Worm (Caenorhabditis elegans) whole organism, L4 larva: ENCODE measurements around the gene spin-4.

Source experiments
- D1046.2 ChIP-seq: fragments of 200-800 bp; sonication (Bioruptor generic); IDR thresholded peaks from 2 replicates; pipeline ENCODE4 v1.3.6; 2022; ENCODE audit warnings: missing genetic modification characterization, missing compliant biosample characterization
- Y5F2A.4 ChIP-seq: fragments of 200-800 bp; sonication (Bioruptor generic); optimal IDR thresholded peaks from 2 replicates; lab custom pipeline; 2018; ENCODE audit warnings: mild to moderate bottlenecking, missing genetic modification characterization, missing compliant biosample characterization
- Y75B8A.6 ChIP-seq: fragments of 200-800 bp; sonication (Bioruptor generic); IDR thresholded peaks from 2 replicates; pipeline ENCODE4 v1.3.6; 2022; ENCODE audit warnings: missing genetic modification reagents, missing genetic modification characterization, missing compliant biosample characterization
- ZK546.5 ChIP-seq, 2 experiments: sonication (generic microtip); optimal IDR thresholded peaks; 2 replicates each; lab custom pipeline; 2017; ENCODE audit warnings: missing biosample characterization in 2 of 2, missing genetic modification characterization in 2 of 2
- aha-1 ChIP-seq: fragments of 150-350 bp; peaks from one replicate; lab custom pipeline; 2014; ENCODE audit warnings: missing biosample characterization, missing genetic modification characterization
- ama-1 ChIP-seq: fragments of 150-350 bp; optimal IDR thresholded peaks from 2 replicates; lab custom pipeline; 2014; ENCODE audit warnings: inconsistent platforms, mixed read lengths
- arid-1 ChIP-seq: fragments of 200-800 bp; sonication (Bioruptor generic); conservative IDR thresholded peaks from 2 replicates; pipeline ENCODE4 v1.3.6; 2022; ENCODE audit warnings: missing genetic modification reagents, missing genetic modification characterization, missing compliant biosample characterization
- ceh-32 ChIP-seq: sonication (generic microtip); optimal IDR thresholded peaks from 2 replicates; lab custom pipeline; 2016; ENCODE audit warnings: mild to moderate bottlenecking, missing genetic modification characterization, missing compliant biosample characterization; ENCODE audit not compliant: poor library complexity
- ceh-44 ChIP-seq: fragments of 200-800 bp; sonication (Bioruptor generic); IDR thresholded peaks from 2 replicates; pipeline ENCODE4 v1.3.6; 2022; ENCODE audit warnings: missing genetic modification reagents, missing genetic modification characterization, missing compliant biosample characterization
- ces-1 ChIP-seq: fragments of 150-350 bp; sonication (generic microtip); optimal IDR thresholded peaks from 4 replicates; lab custom pipeline; 2014; ENCODE audit warnings: missing biosample characterization, missing genetic modification reagents, missing genetic modification characterization
- ctbp-1 ChIP-seq: fragments of 200-800 bp; sonication (Bioruptor generic); IDR thresholded peaks from 2 replicates; pipeline ENCODE4 v1.3.6; 2022; ENCODE audit warnings: missing genetic modification reagents, missing genetic modification characterization, missing compliant biosample characterization
- dmd-6 ChIP-seq: fragments of 200-800 bp; sonication (Bioruptor generic); IDR thresholded peaks from 2 replicates; pipeline ENCODE4 v1.3.6; 2022; ENCODE audit warnings: missing genetic modification reagents, missing genetic modification characterization, missing compliant biosample characterization
- dmd-9 ChIP-seq: fragments of 200-800 bp; sonication (Bioruptor generic); IDR thresholded peaks from 2 replicates; pipeline ENCODE4 v1.3.6; 2022; ENCODE audit warnings: missing genetic modification reagents, missing genetic modification characterization, missing compliant biosample characterization
- egl-27 ChIP-seq: sonication (generic microtip); optimal IDR thresholded peaks from 3 replicates; lab custom pipeline; 2017; ENCODE audit warnings: missing biosample characterization, missing genetic modification reagents, missing genetic modification characterization
- egl-43 ChIP-seq: fragments of 200-800 bp; sonication (Bioruptor generic); IDR thresholded peaks from 2 replicates; pipeline ENCODE4 v1.3.6; 2022; ENCODE audit warnings: missing genetic modification reagents, missing genetic modification characterization, missing compliant biosample characterization
- fkh-10 ChIP-seq: fragments of 150-350 bp; optimal IDR thresholded peaks from 2 replicates; lab custom pipeline; 2014; ENCODE audit warnings: missing biosample characterization, missing genetic modification reagents, missing genetic modification characterization
- fos-1 ChIP-seq: fragments of 150-350 bp; optimal IDR thresholded peaks from 2 replicates; lab custom pipeline; 2014; ENCODE audit warnings: missing biosample characterization, missing genetic modification characterization
- hif-1 ChIP-seq, 2 experiments: sonication (generic microtip); optimal IDR thresholded peaks; 2 replicates each; lab custom pipeline; 2016 to 2017; ENCODE audit warnings: missing compliant biosample characterization in 2 of 2, missing genetic modification characterization in 2 of 2, missing genetic modification reagents in 2 of 2, missing genotype in 2 of 2, mild to moderate bottlenecking in 1 of 2
- hmg-1.1 ChIP-seq: fragments of 200-800 bp; sonication (Bioruptor generic); IDR thresholded peaks from 2 replicates; pipeline ENCODE4 v1.3.6; 2022; ENCODE audit warnings: missing genetic modification reagents, missing genetic modification characterization, missing compliant biosample characterization
- lim-7 ChIP-seq: fragments of 200-800 bp; sonication (Bioruptor generic); IDR thresholded peaks from 2 replicates; pipeline ENCODE4 v1.3.6; 2022; ENCODE audit warnings: missing genetic modification characterization, missing compliant biosample characterization
- lin-1 ChIP-seq: fragments of 200-800 bp; sonication (Bioruptor generic); IDR thresholded peaks from 2 replicates; pipeline ENCODE4 v1.3.6; 2022; ENCODE audit warnings: missing genetic modification reagents, missing genetic modification characterization, missing compliant biosample characterization
- lin-13 ChIP-seq: fragments of 150-350 bp; optimal IDR thresholded peaks from 2 replicates; lab custom pipeline; 2014; ENCODE audit warnings: missing biosample characterization, missing genetic modification reagents, missing genetic modification characterization
- lin-15B ChIP-seq: fragments of 150-350 bp; sonication (generic microtip); optimal IDR thresholded peaks from 3 replicates; lab custom pipeline; 2014; ENCODE audit warnings: missing biosample characterization, missing genetic modification characterization
- lin-38 ChIP-seq: fragments of 200-800 bp; sonication (Bioruptor generic); IDR thresholded peaks from 2 replicates; pipeline ENCODE4 v1.3.6; 2022; ENCODE audit warnings: missing genetic modification reagents, missing genetic modification characterization, missing compliant biosample characterization
- lin-39 ChIP-seq: fragments of 150-350 bp; optimal IDR thresholded peaks from 2 replicates; lab custom pipeline; 2014; ENCODE audit warnings: missing biosample characterization, missing genetic modification reagents, missing genetic modification characterization
- lir-3 ChIP-seq: sonication (generic microtip); optimal IDR thresholded peaks from 2 replicates; lab custom pipeline; 2016; ENCODE audit warnings: mild to moderate bottlenecking, missing genetic modification characterization, missing compliant biosample characterization
- lsy-2 ChIP-seq, 2 experiments: fragments of 150-350 bp in 1 of 2; sonication (generic microtip) in 1 of 2; optimal IDR thresholded peaks; 2 replicates each; lab custom pipeline; 2014 to 2017; ENCODE audit warnings: missing biosample characterization in 2 of 2, missing genetic modification characterization in 2 of 2
- madf-9 ChIP-seq: fragments of 200-800 bp; sonication (Bioruptor generic); conservative IDR thresholded peaks from 2 replicates; pipeline ENCODE4 v1.3.6; 2022; ENCODE audit warnings: missing genetic modification reagents, missing genetic modification characterization, missing compliant biosample characterization
- mdl-1 ChIP-seq, 2 experiments: fragments of 150-350 bp in 1 of 2; sonication (generic microtip) in 1 of 2; optimal IDR thresholded peaks; 2 replicates each; lab custom pipeline; 2014 to 2017; ENCODE audit warnings: missing biosample characterization in 2 of 2, missing genetic modification characterization in 2 of 2
- mep-1 ChIP-seq: fragments of 150-350 bp; sonication (generic microtip); optimal IDR thresholded peaks from 3 replicates; lab custom pipeline; 2014; ENCODE audit warnings: missing biosample characterization, missing genetic modification characterization
- mes-2 ChIP-seq: sonication (generic microtip); optimal IDR thresholded peaks from 2 replicates; lab custom pipeline; 2016; ENCODE audit warnings: missing genotype, mild to moderate bottlenecking, missing genetic modification characterization, missing compliant biosample characterization; ENCODE audit not compliant: poor library complexity, severe bottlenecking
- nhr-11 ChIP-seq: fragments of 150-350 bp; optimal IDR thresholded peaks from 2 replicates; lab custom pipeline; 2014; ENCODE audit warnings: missing biosample characterization, missing genetic modification characterization
- nhr-111 ChIP-seq: fragments of 200-800 bp; sonication (Bioruptor generic); optimal IDR thresholded peaks from 2 replicates; lab custom pipeline; 2018; ENCODE audit warnings: mild to moderate bottlenecking, missing genetic modification characterization, missing compliant biosample characterization
- nhr-237 ChIP-seq: sonication (generic microtip); optimal IDR thresholded peaks from 2 replicates; lab custom pipeline; 2017; ENCODE audit warnings: missing biosample characterization, missing genetic modification characterization
- nhr-25 ChIP-seq: sonication (generic microtip); optimal IDR thresholded peaks from 2 replicates; lab custom pipeline; 2017; ENCODE audit warnings: missing genetic modification characterization, mild to moderate bottlenecking, missing compliant biosample characterization, antibody characterized with exemption, moderate library complexity, borderline replicate concordance; ENCODE audit not compliant: insufficient read depth
- nhr-77 ChIP-seq: fragments of 150-350 bp; optimal IDR thresholded peaks from 2 replicates; lab custom pipeline; 2014; ENCODE audit warnings: missing biosample characterization, missing genetic modification characterization
- pha-4 ChIP-seq, 2 experiments: fragments of 150-350 bp in 1 of 2; fragments of 200-800 bp in 1 of 2; sonication (Bioruptor generic) in 1 of 2; IDR thresholded peaks in 1 of 2; optimal IDR thresholded peaks in 1 of 2; 2 replicates each; pipeline versions ENCODE4 v1.3.6 to Lab custom; 2014 to 2022; ENCODE audit warnings: missing genetic modification characterization in 2 of 2, missing genetic modification reagents in 2 of 2, missing biosample characterization in 1 of 2, missing compliant biosample characterization in 1 of 2
- pqm-1 ChIP-seq: sonication (generic microtip); optimal IDR thresholded peaks from 2 replicates; lab custom pipeline; 2017; ENCODE audit warnings: missing biosample characterization, missing genetic modification characterization
- saeg-2 ChIP-seq: fragments of 200-800 bp; sonication (Bioruptor generic); IDR thresholded peaks from 2 replicates; pipeline ENCODE4 v1.3.6; 2022; ENCODE audit warnings: missing genetic modification reagents, missing genetic modification characterization, missing compliant biosample characterization
- skn-1 ChIP-seq: fragments of 150-350 bp; optimal IDR thresholded peaks from 2 replicates; lab custom pipeline; 2014; ENCODE audit warnings: missing biosample characterization, missing genetic modification characterization
- snpc-4 ChIP-seq: fragments of 150-350 bp; optimal IDR thresholded peaks from 2 replicates; lab custom pipeline; 2014; ENCODE audit warnings: missing biosample characterization, missing genetic modification characterization
- spr-3 ChIP-seq: fragments of 200-800 bp; sonication (Bioruptor generic); optimal IDR thresholded peaks from 2 replicates; lab custom pipeline; 2018; ENCODE audit warnings: mild to moderate bottlenecking, missing genetic modification characterization, missing compliant biosample characterization
- tag-97 ChIP-seq: fragments of 200-800 bp; sonication (Bioruptor generic); IDR thresholded peaks from 2 replicates; pipeline ENCODE4 v1.3.6; 2022; ENCODE audit warnings: missing genetic modification characterization, missing compliant biosample characterization
- tra-1 ChIP-seq: fragments of 200-800 bp; sonication (Bioruptor generic); IDR thresholded peaks from 2 replicates; pipeline ENCODE4 v1.3.6; 2022; ENCODE audit warnings: missing genetic modification reagents, missing genetic modification characterization, missing compliant biosample characterization
- unc-130 ChIP-seq: sonication (generic microtip); optimal IDR thresholded peaks from 2 replicates; lab custom pipeline; 2016; ENCODE audit warnings: missing genetic modification reagents, missing genetic modification characterization, missing compliant biosample characterization
- unc-62 ChIP-seq, 3 experiments: fragments of 150-350 bp in 1 of 3; sonication (generic microtip); optimal IDR thresholded peaks in 2 of 3; peaks in 1 of 3; 1 replicate in 1 of 3; 2 replicates in 2 of 3; lab custom pipeline; 2014 to 2017; ENCODE audit warnings: missing biosample characterization in 3 of 3, missing genetic modification characterization in 3 of 3, missing genetic modification reagents in 3 of 3, missing genotype in 1 of 3
- vab-7 ChIP-seq: fragments of 200-800 bp; sonication (Bioruptor generic); IDR thresholded peaks from 2 replicates; pipeline ENCODE4 v1.3.6; 2022; ENCODE audit warnings: missing genetic modification reagents, missing genetic modification characterization, missing compliant biosample characterization
- zip-11 ChIP-seq: fragments of 200-800 bp; sonication (Bioruptor generic); IDR thresholded peaks from 2 replicates; pipeline ENCODE4 v1.3.6; 2022; ENCODE audit warnings: missing genetic modification characterization, missing compliant biosample characterization
- zip-2 ChIP-seq: fragments of 150-350 bp; optimal IDR thresholded peaks from 2 replicates; lab custom pipeline; 2014; ENCODE audit warnings: missing biosample characterization, missing genetic modification characterization
- ztf-11 ChIP-seq: fragments of 150-350 bp; optimal IDR thresholded peaks from 2 replicates; lab custom pipeline; 2014; ENCODE audit warnings: missing biosample characterization, missing genetic modification characterization
- ztf-7 ChIP-seq: fragments of 150-350 bp; optimal IDR thresholded peaks from 2 replicates; lab custom pipeline; 2014; ENCODE audit warnings: missing biosample characterization, missing genetic modification characterization

The spin-4 gene

ce11 chrIII:12687872-12688375 lies at the start of gene spin-4, which contains the start of gene rsp-3 (continued):
- TF ChIP-seq Y5F2A.4: no peak
- peak; percentile 36 for TF ChIP-seq nhr-77 (tag; lab: Kevin White, UChicago)
- no peak for TF ChIP-seq ZK546.5 (tag; optimal IDR thresholded peaks at IDR 0.05; lab: Kevin White, UChicago)
- TF ChIP-seq tag-97 (GFP tag; lab: Robert Waterston, UW): no peak
- TF ChIP-seq arid-1 (GFP tag; lab: Robert Waterston, UW): no peak
- TF ChIP-seq dmd-9 (GFP tag; lab: Robert Waterston, UW): no peak
- no peak for TF ChIP-seq zip-2 (tag; lab: Kevin White, UChicago)
- TF ChIP-seq hmg-1.1 (GFP tag; lab: Robert Waterston, UW): no peak
- peak; percentile 73 for TF ChIP-seq mep-1 (tag; lab: Kevin White, UChicago)
- TF ChIP-seq pqm-1 (tag; lab: Kevin White, UChicago): no peak
- no peak for TF ChIP-seq aha-1 (tag; lab: Kevin White, UChicago)
- TF ChIP-seq lim-7 (GFP tag; lab: Robert Waterston, UW): no peak
- TF ChIP-seq ztf-11 (tag; lab: Kevin White, UChicago): no peak
- no peak for TF ChIP-seq ces-1
- TF ChIP-seq fos-1 (tag; lab: Kevin White, UChicago): no peak
- no peak for TF ChIP-seq zip-11 (GFP tag; lab: Robert Waterston, UW)
- peak in 1 of 2 experiments; percentile 90 for TF ChIP-seq lsy-2 (tag; optimal IDR thresholded peaks at IDR 0.05; lab: Kevin White, UChicago)
- TF ChIP-seq saeg-2 (GFP tag; lab: Robert Waterston, UW): no peak
- no peak for TF ChIP-seq spr-3 (GFP tag; lab: Kevin White, UChicago)
- peak; percentile 81 for TF ChIP-seq mes-2 (tag; lab: Kevin White, UChicago)
- no peak for TF ChIP-seq snpc-4 (tag; lab: Kevin White, UChicago)
- TF ChIP-seq ceh-44 (GFP tag; lab: Robert Waterston, UW): no peak
- TF ChIP-seq fkh-10 (GFP tag; lab: Kevin White, UChicago): peak; percentile 26
- no peak for TF ChIP-seq lin-1 (GFP tag; lab: Robert Waterston, UW)
- TF ChIP-seq Y75B8A.6 (GFP tag; lab: Robert Waterston, UW): no peak
- no peak for TF ChIP-seq nhr-237 (tag; lab: Kevin White, UChicago)
- no peak for TF ChIP-seq pha-4 (GFP tag; IDR thresholded peaks at IDR 0.05; lab: Robert Waterston, UW)
- no peak for TF ChIP-seq pha-4 (tag; optimal IDR thresholded peaks at IDR 0.05; lab: Kevin White, UChicago)
- TF ChIP-seq unc-62 (GFP tag; optimal IDR thresholded peaks at IDR 0.05 in 1 of 2; lab: Kevin White, UChicago): no peak
- no peak for TF ChIP-seq unc-62 (tag; optimal IDR thresholded peaks at IDR 0.05; lab: Kevin White, UChicago)
- no peak for TF ChIP-seq madf-9 (GFP tag; lab: Robert Waterston, UW)
- TF ChIP-seq nhr-111 (GFP tag; lab: Kevin White, UChicago): no peak
- no peak for TF ChIP-seq ceh-32 (tag; lab: Kevin White, UChicago)
- TF ChIP-seq lir-3 (tag; lab: Kevin White, UChicago): no peak
- no peak for TF ChIP-seq tra-1 (GFP tag; lab: Robert Waterston, UW)
- TF ChIP-seq dmd-6 (GFP tag; lab: Robert Waterston, UW): no peak
- no peak for TF ChIP-seq nhr-11 (tag; lab: Kevin White, UChicago)
- TF ChIP-seq ztf-7 (tag; lab: Kevin White, UChicago): peak; percentile 43
- no peak for TF ChIP-seq mdl-1 (tag; optimal IDR thresholded peaks at IDR 0.05; lab: Kevin White, UChicago)
- TF ChIP-seq ama-1 (lab: Kevin White, UChicago): peak; percentile 44
- peak; percentile 51 for TF ChIP-seq unc-130
- no peak for TF ChIP-seq egl-43 (GFP tag; lab: Robert Waterston, UW)
- TF ChIP-seq skn-1 (tag; lab: Kevin White, UChicago): no peak
- peak in 1 of 2 experiments; percentile 69 for TF ChIP-seq hif-1 (tag; optimal IDR thresholded peaks at IDR 0.05; lab: Kevin White, UChicago)
- no peak for TF ChIP-seq D1046.2
- peak; percentile 23 for TF ChIP-seq lin-13 (GFP tag; lab: Kevin White, UChicago)
- no peak for TF ChIP-seq ctbp-1
- TF ChIP-seq lin-38 (GFP tag; lab: Robert Waterston, UW): peak; percentile 92
- no peak for TF ChIP-seq vab-7 (GFP tag; lab: Robert Waterston, UW)
- TF ChIP-seq egl-27 (tag; lab: Kevin White, UChicago): no peak
- no peak for TF ChIP-seq lin-39 (tag; lab: Kevin White, UChicago)
- TF ChIP-seq nhr-25 (tag; lab: Kevin White, UChicago): no peak
- TF ChIP-seq lin-15B (tag; lab: Kevin White, UChicago): no peak
